Fruit fly (Drosophila melanogaster) S2 (cell line): ENCODE measurements around the gene pit.

Source experiments
- CG8478 ChIP-seq: fragments of >200 bp; optimal IDR thresholded peaks from 2 replicates; lab custom pipeline; 2018
- CTCF ChIP-seq, 2 experiments: fragments of >200 bp; optimal IDR thresholded peaks; 2 replicates each; lab custom pipeline; 2018

- TF ChIP-seq CG8478 (lab: Kevin White, UChicago) = no peak
- no peak for TF ChIP-seq CTCF (optimal IDR thresholded peaks at IDR 0.05; lab: Kevin White, UChicago)
Observed at dm6 chr3R:22057083-22057482, 23.0 kb downstream of the pit start.
